Fruit fly (Drosophila melanogaster): ENCODE results near the gene CG14229.

DNA sequence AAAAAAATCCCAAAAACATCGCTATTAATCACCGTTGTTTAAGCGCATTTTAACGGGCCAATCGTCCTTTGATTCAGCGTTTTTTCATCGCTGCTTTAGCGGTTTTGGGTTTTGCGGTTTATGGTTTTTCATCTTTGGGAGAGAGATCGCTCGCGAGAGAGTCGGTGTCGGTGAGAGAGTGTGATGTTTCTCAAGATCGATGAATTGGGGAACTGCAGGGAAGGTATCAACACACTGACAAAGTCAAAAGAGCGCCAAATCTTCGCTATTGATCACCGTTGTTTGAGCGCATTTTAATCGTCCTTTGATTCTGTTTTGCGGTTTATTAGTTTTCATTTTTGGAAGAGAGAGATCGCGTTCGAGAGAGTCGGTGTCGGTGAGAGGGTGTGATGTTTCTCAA, 5.0 kb downstream of the CG14229 start:
- TF ChIP-seq Lpt (GFP tag; optimal IDR thresholded peaks at IDR 0.05) (no peak), Eip75B (GFP tag; optimal IDR thresholded peaks at IDR 0.05) (no peak)
